Fruit fly (Drosophila melanogaster): Measurements from ENCODE around the gene CG5112.

CG5112 gene

dm6 chr3R:25472635-25473552 is 18.4 kb upstream of the CG5112 start, which contains the start of the genes Fur1 and Vps33B (continued):
- peak; percentile 96 for TF ChIP-seq sisA (GFP tag; IDR thresholded peaks at IDR 0.05)
- peak; percentile 95 for TF ChIP-seq klu (GFP tag; IDR thresholded peaks at IDR 0.05)
- TF ChIP-seq CG13123 (GFP tag; optimal IDR thresholded peaks at IDR 0.05), result peak; percentile 94
- TF ChIP-seq Hsf (GFP tag; optimal IDR thresholded peaks at IDR 0.05), result peak; percentile 99
- peak; percentile 89 for TF ChIP-seq schlank (tag; optimal IDR thresholded peaks at IDR 0.05)
- peak; percentile 87; the same call in 1 of the 2 replicates for TF ChIP-seq CG10959 (GFP tag; IDR thresholded peaks at IDR 0.05)
- TF ChIP-seq CG8388 (GFP tag; optimal IDR thresholded peaks at IDR 0.05), result peak; percentile 96
- peak; percentile 97 for TF ChIP-seq CG9876 (GFP tag; optimal IDR thresholded peaks at IDR 0.05)
- peak; percentile 84 for TF ChIP-seq kah (GFP tag; optimal IDR thresholded peaks at IDR 0.05)
- peak; percentile 96 for TF ChIP-seq crc (GFP tag; optimal IDR thresholded peaks at IDR 0.05)
- TF ChIP-seq CG8765 (GFP tag; IDR thresholded peaks at IDR 0.05), result peak; percentile 89
- peak; percentile 64 for TF ChIP-seq fd102C (GFP tag; optimal IDR thresholded peaks at IDR 0.05)
- peak; percentile 92 for TF ChIP-seq CG14441 (GFP tag; IDR thresholded peaks at IDR 0.05)
- peak; percentile 98 for TF ChIP-seq Six4 (GFP tag; optimal IDR thresholded peaks at IDR 0.05)
- TF ChIP-seq CG34422 (GFP tag; IDR thresholded peaks at IDR 0.05), result peak; percentile 95
- peak; percentile 90 for TF ChIP-seq Asciz (GFP tag; optimal IDR thresholded peaks at IDR 0.05)
- TF ChIP-seq disco-r (GFP tag; optimal IDR thresholded peaks at IDR 0.05), result peak; percentile 94
- TF ChIP-seq CG9609 (GFP tag; optimal IDR thresholded peaks at IDR 0.05), result peak; percentile 98
- TF ChIP-seq CG34376 (GFP tag; optimal IDR thresholded peaks at IDR 0.05), result peak; percentile 96
- TF ChIP-seq Trl (optimal IDR thresholded peaks at IDR 0.05), result peak; percentile 75 to 95
- TF ChIP-seq Trl (GFP tag; optimal IDR thresholded peaks at IDR 0.05), result peak; percentile 98
- peak; percentile 97 for TF ChIP-seq CG2678 (tag; optimal IDR thresholded peaks at IDR 0.05)
- TF ChIP-seq CG14860 (GFP tag; IDR thresholded peaks at IDR 0.05; ENCODE audit: partially characterized antibody), result peak; percentile 73
- TF ChIP-seq CHES-1-like (GFP tag; optimal IDR thresholded peaks at IDR 0.05), result peak; percentile 98
- peak; percentile 99 for TF ChIP-seq Atf-2 (GFP tag; optimal IDR thresholded peaks at IDR 0.05)
- TF ChIP-seq CG10147 (GFP tag; optimal IDR thresholded peaks at IDR 0.05), result peak; percentile 94
- TF ChIP-seq onecut (GFP tag; IDR thresholded peaks at IDR 0.05), result peak; percentile 86
- peak; percentile 90 for TF ChIP-seq wdn (GFP tag; IDR thresholded peaks at IDR 0.05)
- TF ChIP-seq CG31224 (GFP tag; IDR thresholded peaks at IDR 0.05), result peak; percentile 86
- TF ChIP-seq tio (GFP tag; optimal IDR thresholded peaks at IDR 0.05), result peak; percentile 99
- TF ChIP-seq CG14050 (GFP tag; IDR thresholded peaks at IDR 0.05), result peak; percentile 91
- peak; percentile 99 for TF ChIP-seq lilli (GFP tag; optimal IDR thresholded peaks at IDR 0.05)
- TF ChIP-seq CG4707 (GFP tag; optimal IDR thresholded peaks at IDR 0.05), result peak; percentile 84
- peak; percentile 97 for TF ChIP-seq CG9932 (GFP tag; IDR thresholded peaks at IDR 0.05)
- peak; percentile 96 for TF ChIP-seq CG12219 (GFP tag; optimal IDR thresholded peaks at IDR 0.05)
- peak; percentile 95 for TF ChIP-seq HLH3B (GFP tag; IDR thresholded peaks at IDR 0.05)
- peak; percentile 91 for TF ChIP-seq Hey (tag; optimal IDR thresholded peaks at IDR 0.05)
- peak; percentile 95 for TF ChIP-seq Rfx (GFP tag; IDR thresholded peaks at IDR 0.05)
- peak; percentile 72 for TF ChIP-seq corto (GFP tag; optimal IDR thresholded peaks at IDR 0.05)
- TF ChIP-seq CG12071 (GFP tag; optimal IDR thresholded peaks at IDR 0.05), result peak; percentile 92
- peak; percentile 95 for TF ChIP-seq CG17359 (tag; optimal IDR thresholded peaks at IDR 0.05)
- peak; percentile 99 for TF ChIP-seq CG30403 (GFP tag; optimal IDR thresholded peaks at IDR 0.05)
- peak; percentile 97 for TF ChIP-seq CG18599 (GFP tag; optimal IDR thresholded peaks at IDR 0.05)
- TF ChIP-seq CG7987 (GFP tag; optimal IDR thresholded peaks at IDR 0.05), result peak; percentile 88
- peak; percentile 61 for TF ChIP-seq CG9797 (GFP tag; optimal IDR thresholded peaks at IDR 0.05)
- peak; percentile 98 for TF ChIP-seq CG1647 (GFP tag; optimal IDR thresholded peaks at IDR 0.05)
- TF ChIP-seq otp (GFP tag; IDR thresholded peaks at IDR 0.05), result peak; percentile 88
- peak; percentile 96 for TF ChIP-seq BtbVII (GFP tag; optimal IDR thresholded peaks at IDR 0.05)
- TF ChIP-seq sim (GFP tag; IDR thresholded peaks at IDR 0.05), result peak; percentile 90
